Worm (Caenorhabditis elegans) whole organism, late embryonic: ENCODE data around the gene gtbp-1.

Experiments
- C38D4.7 ChIP-seq: fragments of 200-800 bp; sonication (Bioruptor generic); optimal IDR thresholded peaks from 2 replicates; lab custom pipeline; 2018; ENCODE audit warnings: mild to moderate bottlenecking, missing genetic modification characterization, moderate library complexity, missing compliant biosample characterization
- K02D7.2 ChIP-seq: sonication (generic microtip); optimal IDR thresholded peaks from 2 replicates; lab custom pipeline; 2017; ENCODE audit warnings: mild to moderate bottlenecking, missing genetic modification characterization, missing compliant biosample characterization
- T23F11.4 ChIP-seq: fragments of 200-800 bp; sonication (Bioruptor generic); optimal IDR thresholded peaks from 2 replicates; lab custom pipeline; 2018; ENCODE audit warnings: mild to moderate bottlenecking, missing genetic modification characterization, missing compliant biosample characterization
- Y22D7AL.16 ChIP-seq: sonication (generic microtip); optimal IDR thresholded peaks from 2 replicates; lab custom pipeline; 2016; ENCODE audit warnings: missing genetic modification characterization, missing compliant biosample characterization
- ahr-1 ChIP-seq: sonication (generic microtip); optimal IDR thresholded peaks from 2 replicates; lab custom pipeline; 2016; ENCODE audit warnings: missing genetic modification characterization, missing compliant biosample characterization
- ama-1 ChIP-seq: fragments of 150-350 bp; optimal IDR thresholded peaks from 2 replicates; lab custom pipeline; 2014
- ceh-18 ChIP-seq: sonication (generic microtip); optimal IDR thresholded peaks from 2 replicates; lab custom pipeline; 2016; ENCODE audit warnings: missing genetic modification characterization, missing compliant biosample characterization
- ceh-19 ChIP-seq: fragments of 200-800 bp; sonication (Bioruptor generic); optimal IDR thresholded peaks from 2 replicates; lab custom pipeline; 2018; ENCODE audit warnings: mild to moderate bottlenecking, missing genetic modification characterization, missing compliant biosample characterization
- ceh-2 ChIP-seq: sonication (generic microtip); optimal IDR thresholded peaks from 2 replicates; lab custom pipeline; 2016; ENCODE audit warnings: missing genotype, missing genetic modification characterization, missing compliant biosample characterization
- ceh-30 ChIP-seq: fragments of 150-350 bp; optimal IDR thresholded peaks from 2 replicates; lab custom pipeline; 2014; ENCODE audit warnings: missing biosample characterization, missing genetic modification characterization
- ceh-34 ChIP-seq: sonication (generic microtip); optimal IDR thresholded peaks from 2 replicates; lab custom pipeline; 2016; ENCODE audit warnings: mild to moderate bottlenecking, missing genetic modification characterization, missing compliant biosample characterization
- ceh-48 ChIP-seq: sonication (generic microtip); optimal IDR thresholded peaks from 2 replicates; lab custom pipeline; 2016; ENCODE audit warnings: missing genetic modification characterization, inconsistent platforms, missing compliant biosample characterization
- che-1 ChIP-seq: sonication (generic microtip); optimal IDR thresholded peaks from 2 replicates; lab custom pipeline; 2016; ENCODE audit warnings: mild to moderate bottlenecking, missing genetic modification characterization, missing compliant biosample characterization
- elt-2 ChIP-seq: sonication (generic microtip); optimal IDR thresholded peaks from 2 replicates; lab custom pipeline; 2016; ENCODE audit warnings: missing genetic modification reagents, missing genetic modification characterization, missing compliant biosample characterization
- elt-4 ChIP-seq: sonication (generic microtip); optimal IDR thresholded peaks from 2 replicates; lab custom pipeline; 2016; ENCODE audit warnings: missing genetic modification characterization, missing compliant biosample characterization
- eyg-1 ChIP-seq: sonication (generic microtip); optimal IDR thresholded peaks from 2 replicates; lab custom pipeline; 2016; ENCODE audit warnings: missing genotype, missing genetic modification characterization, missing compliant biosample characterization
- fax-1 ChIP-seq: sonication (generic microtip); optimal IDR thresholded peaks from 2 replicates; lab custom pipeline; 2016; ENCODE audit warnings: missing genotype, missing genetic modification characterization, missing compliant biosample characterization
- fkh-6 ChIP-seq: sonication (generic microtip); optimal IDR thresholded peaks from 2 replicates; lab custom pipeline; 2016; ENCODE audit warnings: missing genetic modification characterization, missing compliant biosample characterization
- gmeb-2 ChIP-seq: sonication (generic microtip); optimal IDR thresholded peaks from 2 replicates; lab custom pipeline; 2016; ENCODE audit warnings: missing genetic modification characterization, inconsistent platforms, missing compliant biosample characterization
- hlh-6 ChIP-seq: sonication (generic microtip); optimal IDR thresholded peaks from 2 replicates; lab custom pipeline; 2016; ENCODE audit warnings: missing genotype, missing genetic modification characterization, missing compliant biosample characterization
- nfya-1 ChIP-seq: sonication (generic microtip); optimal IDR thresholded peaks from 2 replicates; lab custom pipeline; 2017; ENCODE audit warnings: missing genetic modification characterization, mild to moderate bottlenecking, missing compliant biosample characterization, antibody characterized with exemption, moderate library complexity
- nhr-232 ChIP-seq: sonication (generic microtip); optimal IDR thresholded peaks from 2 replicates; lab custom pipeline; 2016; ENCODE audit warnings: missing genetic modification characterization, missing compliant biosample characterization
- npax-4 ChIP-seq: sonication (generic microtip); optimal IDR thresholded peaks from 2 replicates; lab custom pipeline; 2016; ENCODE audit warnings: missing genetic modification characterization, missing compliant biosample characterization
- odd-2 ChIP-seq: sonication (generic microtip); optimal IDR thresholded peaks from 2 replicates; lab custom pipeline; 2017; ENCODE audit warnings: antibody characterized with exemption, mild to moderate bottlenecking, missing genetic modification characterization, missing compliant biosample characterization
- pat-9 ChIP-seq: fragments of 200-800 bp; sonication (Bioruptor generic); optimal IDR thresholded peaks from 2 replicates; lab custom pipeline; 2018; ENCODE audit warnings: mild to moderate bottlenecking, missing genetic modification characterization, moderate library complexity, missing compliant biosample characterization
- pqm-1 ChIP-seq: sonication (generic microtip); optimal IDR thresholded peaks from 2 replicates; lab custom pipeline; 2016; ENCODE audit warnings: missing genetic modification characterization, missing compliant biosample characterization
- pros-1 ChIP-seq: fragments of 150-350 bp; optimal IDR thresholded peaks from 2 replicates; lab custom pipeline; 2014; ENCODE audit warnings: missing biosample characterization, missing genetic modification reagents, missing genetic modification characterization
- rnt-1 ChIP-seq: sonication (generic microtip); optimal IDR thresholded peaks from 2 replicates; lab custom pipeline; 2016; ENCODE audit warnings: missing genetic modification characterization, missing compliant biosample characterization
- sdc-2 ChIP-seq: sonication (generic microtip); optimal IDR thresholded peaks from 2 replicates; lab custom pipeline; 2016; ENCODE audit warnings: missing genotype, missing genetic modification characterization, missing compliant biosample characterization
- syd-9 ChIP-seq: sonication (generic microtip); optimal IDR thresholded peaks from 2 replicates; lab custom pipeline; 2016; ENCODE audit warnings: mild to moderate bottlenecking, missing genetic modification characterization, moderate library complexity, missing compliant biosample characterization
- tbx-7 ChIP-seq: sonication (generic microtip); optimal IDR thresholded peaks from 2 replicates; lab custom pipeline; 2016; ENCODE audit warnings: missing genotype, missing genetic modification characterization, missing compliant biosample characterization
- unc-3 ChIP-seq, 2 experiments: fragments of 200-800 bp in 1 of 2; sonication (Bioruptor generic) in 1 of 2; sonication (generic microtip) in 1 of 2; conservative IDR thresholded peaks in 1 of 2; optimal IDR thresholded peaks in 1 of 2; 2 replicates each; pipeline versions ENCODE4 v1.3.6 to Lab custom; 2016 to 2022; ENCODE audit warnings: missing compliant biosample characterization in 2 of 2, missing genetic modification characterization in 2 of 2, missing genetic modification reagents in 1 of 2
- unc-55 ChIP-seq: sonication (generic microtip); optimal IDR thresholded peaks from 2 replicates; lab custom pipeline; 2017; ENCODE audit warnings: missing biosample characterization, missing genetic modification reagents, missing genetic modification characterization
- unc-86 ChIP-seq: sonication (generic microtip); optimal IDR thresholded peaks from 2 replicates; lab custom pipeline; 2016; ENCODE audit warnings: missing genetic modification characterization, missing compliant biosample characterization
- ztf-16 ChIP-seq: sonication (generic microtip); optimal IDR thresholded peaks from 2 replicates; lab custom pipeline; 2017; ENCODE audit warnings: missing genetic modification characterization, missing compliant biosample characterization

gtbp-1 gene

ce11 chrIV:10144487-10144886 is 15.7 kb upstream of the gtbp-1 start:
- TF ChIP-seq ahr-1 (tag; lab: Kevin White, UChicago) (no peak), elt-2 (no peak), nhr-232 (tag; lab: Kevin White, UChicago) (no peak)

ce11 chrIV:10143640-10144039 is 14.9 kb upstream of the gtbp-1 start, which contains the start of gene msp-38:
msp-38 (minus strand) TSS chrIV:10143740.
- no peak for TF ChIP-seq ceh-19 (GFP tag; lab: Kevin White, UChicago)
- TF ChIP-seq unc-55, result no peak
- no peak for TF ChIP-seq hlh-6 (tag; lab: Kevin White, UChicago)
- TF ChIP-seq sdc-2 (tag; lab: Kevin White, UChicago), result no peak
- no peak for TF ChIP-seq ceh-18 (tag; lab: Kevin White, UChicago)
- no peak for TF ChIP-seq eyg-1 (tag; lab: Kevin White, UChicago)
- TF ChIP-seq K02D7.2 (tag; lab: Kevin White, UChicago), result no peak
- no peak for TF ChIP-seq che-1 (tag; lab: Kevin White, UChicago)
- no peak for TF ChIP-seq syd-9 (tag; lab: Kevin White, UChicago)
- TF ChIP-seq fax-1, result no peak
- TF ChIP-seq elt-4 (tag; lab: Kevin White, UChicago), result no peak
- no peak for TF ChIP-seq fkh-6
- no peak for TF ChIP-seq C38D4.7 (GFP tag; lab: Kevin White, UChicago)
- TF ChIP-seq pqm-1 (tag; lab: Kevin White, UChicago), result no peak
- TF ChIP-seq unc-3 (GFP tag; conservative IDR thresholded peaks at IDR 0.05; lab: Robert Waterston, UW), result no peak
- TF ChIP-seq unc-3 (tag; optimal IDR thresholded peaks at IDR 0.05; lab: Kevin White, UChicago), result no peak
- TF ChIP-seq ceh-2 (tag; lab: Kevin White, UChicago), result no peak

ce11 chrIV:10141930-10142505 is 13.3 kb upstream of the gtbp-1 start, which contains the start of the genes gst-2, gst-4 and dhs-12:
gst-2 (minus strand) TSS chrIV:10142061.
gst-4 (plus strand) TSS chrIV:10142225.
dhs-12 (plus strand) TSS chrIV:10142455.
- TF ChIP-seq T23F11.4 (GFP tag; lab: Kevin White, UChicago), result no peak
- no peak for TF ChIP-seq C38D4.7 (GFP tag; lab: Kevin White, UChicago)
- no peak for TF ChIP-seq ceh-48 (tag; lab: Kevin White, UChicago)
- TF ChIP-seq Y22D7AL.16 (tag; lab: Kevin White, UChicago), result no peak
- no peak for TF ChIP-seq pat-9 (tag; lab: Kevin White, UChicago)
- no peak for TF ChIP-seq odd-2 (tag; lab: Kevin White, UChicago)
- no peak for TF ChIP-seq nfya-1 (tag; lab: Kevin White, UChicago)
- no peak for TF ChIP-seq unc-86 (tag; lab: Kevin White, UChicago)
- TF ChIP-seq ztf-16 (tag; lab: Kevin White, UChicago), result no peak

- TF ChIP-seq ceh-30 (tag; lab: Kevin White, UChicago) (no peak), fax-1 (no peak)
- TF ChIP-seq, all 69 proteins: peak for 0
These were observed 11.4 kb upstream of the gtbp-1 start, which contains the start of gene gst-3 for ce11 chrIV:10140143-10140542. gst-3 (minus strand) TSS chrIV:10140243.

ce11 chrIV:10137804-10138203 is 9.0 kb upstream of the gtbp-1 start, which contains the start of gene K08F4.12:
K08F4.12 (plus strand) TSS chrIV:10138104.
- TF ChIP-seq rnt-1 (tag; lab: Kevin White, UChicago) (no peak), fkh-6 (no peak), npax-4 (tag; lab: Kevin White, UChicago) (no peak), gmeb-2 (tag; lab: Kevin White, UChicago) (no peak), tbx-7 (tag; lab: Kevin White, UChicago) (no peak), ama-1 (no peak), ceh-34 (tag; lab: Kevin White, UChicago) (no peak), ahr-1 (tag; lab: Kevin White, UChicago) (no peak), eyg-1 (tag; lab: Kevin White, UChicago) (no peak), pros-1 (tag; lab: Kevin White, UChicago) (no peak), sdc-2 (tag; lab: Kevin White, UChicago) (no peak)
